Worm (Caenorhabditis elegans) whole organism, L3 larva: ENCODE results near the gene dao-3.

Experiments
- aly-2 ChIP-seq: fragments of 150-350 bp; optimal IDR thresholded peaks from 2 replicates; lab custom pipeline; 2014; ENCODE audit warnings: missing biosample characterization, missing genetic modification characterization
- fos-1 ChIP-seq: fragments of 150-350 bp; optimal IDR thresholded peaks from 2 replicates; lab custom pipeline; 2014; ENCODE audit warnings: missing biosample characterization, missing genetic modification characterization
- lin-15B ChIP-seq: fragments of 150-350 bp; optimal IDR thresholded peaks from 2 replicates; lab custom pipeline; 2014; ENCODE audit warnings: missing biosample characterization, missing genetic modification characterization
- nhr-237 ChIP-seq: fragments of 150-350 bp; optimal IDR thresholded peaks from 2 replicates; lab custom pipeline; 2014; ENCODE audit warnings: missing biosample characterization, missing genetic modification characterization
- snpc-4 ChIP-seq: fragments of 150-350 bp; optimal IDR thresholded peaks from 2 replicates; lab custom pipeline; 2014; ENCODE audit warnings: missing biosample characterization, missing genetic modification characterization
- ztf-11 ChIP-seq: fragments of 150-350 bp; optimal IDR thresholded peaks from 2 replicates; lab custom pipeline; 2014; ENCODE audit warnings: missing biosample characterization, missing genetic modification characterization

- TF ChIP-seq fos-1 = no peak
- TF ChIP-seq snpc-4 (tag; lab: Kevin White, UChicago) = peak; percentile 0
- no peak for TF ChIP-seq nhr-237 (tag; lab: Kevin White, UChicago)
- TF ChIP-seq aly-2 (tag; lab: Kevin White, UChicago) = no peak
- no peak for TF ChIP-seq lin-15B (tag; lab: Kevin White, UChicago)
- no peak for TF ChIP-seq ztf-11 (tag; lab: Kevin White, UChicago)
Measured at ce11 chrX:8057791-8058270, 28.5 kb downstream of the dao-3 start, which contains the start of gene dim-1.
